Worm (Caenorhabditis elegans): ENCODE results near the gene B0303.7.
A peak's percentile ranks its signal among the peaks of the same experiment; 100 is the strongest.

The B0303.7 gene

ce11 chrIII:8748620-8749019, 55.2 kb downstream of the B0303.7 start (continued):
- TF ChIP-seq lin-15B (tag; optimal IDR thresholded peaks at IDR 0.05) (no peak), spr-1 (tag; optimal IDR thresholded peaks at IDR 0.05) (no peak), tag-97 (GFP tag; IDR thresholded peaks at IDR 0.05) (no peak), F49E8.2 (tag; optimal IDR thresholded peaks at IDR 0.05; ENCODE audit: borderline replicate concordance) (no peak), madf-9 (GFP tag; conservative IDR thresholded peaks at IDR 0.05) (no peak), mxl-2 (GFP tag; conservative IDR thresholded peaks at IDR 0.05) (no peak), unc-39 (tag; optimal IDR thresholded peaks at IDR 0.05) (no peak), ztf-11 (tag; optimal IDR thresholded peaks at IDR 0.05) (no peak), dmd-6 (GFP tag; IDR thresholded peaks at IDR 0.05) (peak; percentile 71), Y48G9A.11 (GFP tag; IDR thresholded peaks at IDR 0.05) (no peak), cey-2 (tag; optimal IDR thresholded peaks at IDR 0.05; ENCODE audit: borderline replicate concordance, insufficient read depth) (no peak), madf-5 (GFP tag; IDR thresholded peaks at IDR 0.05) (no peak), pqm-1 (tag; optimal IDR thresholded peaks at IDR 0.05) (peak; percentile 92), lsy-2 (tag; optimal IDR thresholded peaks at IDR 0.05) (peak in 1 of 2 experiments; percentile 29), lin-1 (GFP tag; IDR thresholded peaks at IDR 0.05) (no peak), gei-8 (GFP tag; optimal IDR thresholded peaks at IDR 0.05) (no peak), hif-1 (tag; optimal IDR thresholded peaks at IDR 0.05) (no peak), mep-1 (tag; optimal IDR thresholded peaks at IDR 0.05) (peak; percentile 37), unc-130 (GFP tag; optimal IDR thresholded peaks at IDR 0.05) (no peak), daf-8 (GFP tag; IDR thresholded peaks at IDR 0.05) (no peak), saeg-2 (GFP tag; IDR thresholded peaks at IDR 0.05) (no peak), Y5F2A.4 (GFP tag; optimal IDR thresholded peaks at IDR 0.05) (no peak), tra-1 (GFP tag; IDR thresholded peaks at IDR 0.05) (no peak), nhr-237 (tag; optimal IDR thresholded peaks at IDR 0.05) (no peak), mdt-29 (GFP tag; IDR thresholded peaks at IDR 0.05) (no peak)

Data from whole organism, L4 larva.